Fruit fly (Drosophila melanogaster): Measurements from ENCODE around the gene Gas41.

The Gas41 gene

dm6 chr2L:6922091-6922753 lies 27.8 kb downstream of the Gas41 start (continued):
- TF ChIP-seq Optix (GFP tag; IDR thresholded peaks at IDR 0.05) = no peak; the same call in 1 of the 3 replicates
- peak in 1 of 2 experiments; percentile 3 for TF ChIP-seq Hr51 (GFP tag; optimal IDR thresholded peaks at IDR 0.05)
- TF ChIP-seq C15 (GFP tag; IDR thresholded peaks at IDR 0.05) = 0 out of 3 replicates have a peak, but pooled peaks have one; percentile 55
- TF ChIP-seq unpg (GFP tag; optimal IDR thresholded peaks at IDR 0.05) = no peak
- no peak for TF ChIP-seq pfk (GFP tag; optimal IDR thresholded peaks at IDR 0.05)
- TF ChIP-seq CG3995 (GFP tag; optimal IDR thresholded peaks at IDR 0.05) = no peak
- TF ChIP-seq fu2 (GFP tag; optimal IDR thresholded peaks at IDR 0.05) = peak; percentile 54
- no peak for TF ChIP-seq Hr39 (optimal IDR thresholded peaks at IDR 0.05)
- no peak; the same call in 1 of the 2 replicates for TF ChIP-seq Oaz (GFP tag; IDR thresholded peaks at IDR 0.05)
- TF ChIP-seq CG32772 (GFP tag; IDR thresholded peaks at IDR 0.05) = no peak
- TF ChIP-seq CG12236 (GFP tag; optimal IDR thresholded peaks at IDR 0.05) = peak; percentile 52
- TF ChIP-seq CG31224 (GFP tag; IDR thresholded peaks at IDR 0.05) = no peak
- TF ChIP-seq tio (GFP tag; optimal IDR thresholded peaks at IDR 0.05) = no peak
- TF ChIP-seq CG18262 (tag; optimal IDR thresholded peaks at IDR 0.05) = peak; percentile 74
- peak; percentile 18 for TF ChIP-seq psq (GFP tag; optimal IDR thresholded peaks at IDR 0.05)
- no peak for TF ChIP-seq CG13287 (GFP tag; IDR thresholded peaks at IDR 0.05; ENCODE audit: partially characterized antibody)
- TF ChIP-seq D (optimal IDR thresholded peaks at IDR 0.05) = no peak
- peak; percentile 60 for TF ChIP-seq D (GFP tag; optimal IDR thresholded peaks at IDR 0.05)
- TF ChIP-seq seq (GFP tag; IDR thresholded peaks at IDR 0.05) = peak; percentile 67; the same call in 1 of the 2 replicates
- TF ChIP-seq ind (GFP tag; optimal IDR thresholded peaks at IDR 0.05) = peak; percentile 74
- TF ChIP-seq ap (GFP tag; IDR thresholded peaks at IDR 0.05) = peak; percentile 72
- TF ChIP-seq Bteb2 (GFP tag; optimal IDR thresholded peaks at IDR 0.05) = peak; percentile 32
- TF ChIP-seq CG16779 (GFP tag; IDR thresholded peaks at IDR 0.05) = peak; percentile 76
- no peak for TF ChIP-seq CG10959 (GFP tag; IDR thresholded peaks at IDR 0.05)
- no peak for TF ChIP-seq CG32767 (GFP tag; IDR thresholded peaks at IDR 0.05)
- TF ChIP-seq dan (GFP tag; IDR thresholded peaks at IDR 0.05) = no peak
- no peak for TF ChIP-seq CG14441 (GFP tag; IDR thresholded peaks at IDR 0.05)
- peak; percentile 36 for TF ChIP-seq salm (tag; optimal IDR thresholded peaks at IDR 0.05)
- TF ChIP-seq chn (GFP tag; optimal IDR thresholded peaks at IDR 0.05) = peak; percentile 42
- peak; percentile 67 for TF ChIP-seq en (GFP tag; optimal IDR thresholded peaks at IDR 0.05)
- TF ChIP-seq B-H1 (GFP tag; IDR thresholded peaks at IDR 0.05) = no peak; the same call in 2 of the 3 replicates
- peak; percentile 55 for TF ChIP-seq CG5245 (GFP tag; optimal IDR thresholded peaks at IDR 0.05)
- TF ChIP-seq CG7271 (tag; optimal IDR thresholded peaks at IDR 0.05) = peak; percentile 1
- no peak for TF ChIP-seq gfzf (GFP tag; optimal IDR thresholded peaks at IDR 0.05)
- TF ChIP-seq CG11695 (GFP tag; IDR thresholded peaks at IDR 0.05) = peak; percentile 76
- peak; percentile 66 for TF ChIP-seq dmrt11E (tag; optimal IDR thresholded peaks at IDR 0.05)
- no peak for TF ChIP-seq aop (GFP tag; IDR thresholded peaks at IDR 0.05)
- peak; percentile 54 for TF ChIP-seq CG31365 (tag; optimal IDR thresholded peaks at IDR 0.05)
- TF ChIP-seq nerfin-2 (GFP tag; IDR thresholded peaks at IDR 0.05; ENCODE audit: partially characterized antibody) = no peak
- TF ChIP-seq CG17328 (GFP tag; IDR thresholded peaks at IDR 0.05) = peak; percentile 89
- TF ChIP-seq pzg (GFP tag; optimal IDR thresholded peaks at IDR 0.05) = no peak
- TF ChIP-seq exex (tag; optimal IDR thresholded peaks at IDR 0.05) = no peak
- TF ChIP-seq Ada2b (GFP tag; IDR thresholded peaks at IDR 0.05) = no peak
- TF ChIP-seq tna (GFP tag; IDR thresholded peaks at IDR 0.05; ENCODE audit: partially characterized antibody) = no peak
- TF ChIP-seq CG10979 (tag; optimal IDR thresholded peaks at IDR 0.05) = peak; percentile 78
- peak; percentile 35 for TF ChIP-seq CG7556 (GFP tag; optimal IDR thresholded peaks at IDR 0.05)
- peak; percentile 31 for TF ChIP-seq CG8089 (GFP tag; optimal IDR thresholded peaks at IDR 0.05)
- no peak for TF ChIP-seq sr (GFP tag; IDR thresholded peaks at IDR 0.05)
- no peak for TF ChIP-seq CG2889 (GFP tag; IDR thresholded peaks at IDR 0.05)
- TF ChIP-seq lab (GFP tag; optimal IDR thresholded peaks at IDR 0.05) = peak; percentile 76
- TF ChIP-seq Max (GFP tag; optimal IDR thresholded peaks at IDR 0.05) = peak; percentile 52

Data from whole organism, embryonic.